Fruit fly (Drosophila melanogaster) whole organism, embryonic: Measurements from ENCODE around the gene CG15927.

ENCODE experiments used
- Adf1 ChIP-seq: fragments of 200-800 bp; sonication (Bioruptor generic); IDR thresholded peaks from 2 replicates; pipeline ENCODE4 v1.3.6; 2022; ENCODE audit warnings: missing biosample characterization, missing genetic modification characterization
- Bdp1 ChIP-seq: fragments of 200-800 bp; sonication (Bioruptor generic); optimal IDR thresholded peaks from 3 replicates; lab custom pipeline; 2016; ENCODE audit warnings: missing biosample characterization, missing genetic modification characterization
- C15 ChIP-seq: fragments of 200-800 bp; sonication (Bioruptor generic); IDR thresholded peaks from 3 replicates; pipeline ENCODE4 v1.3.6; 2022; ENCODE audit warnings: missing biosample characterization, missing genetic modification characterization
- CG10209 ChIP-seq: fragments of 200-800 bp; sonication (Bioruptor generic); optimal IDR thresholded peaks from 3 replicates; lab custom pipeline; 2017; ENCODE audit warnings: missing biosample characterization, mild to moderate bottlenecking, missing genetic modification characterization, missing genetic modification reagents
- CG10274 ChIP-seq: fragments of 200-800 bp; sonication (Bioruptor generic); optimal IDR thresholded peaks from 3 replicates; lab custom pipeline; 2017; ENCODE audit warnings: missing biosample characterization, mild to moderate bottlenecking, missing genetic modification characterization
- CG10979 ChIP-seq: fragments of 200-800 bp; sonication (Bioruptor generic); optimal IDR thresholded peaks from 2 replicates; lab custom pipeline; 2018; ENCODE audit warnings: missing biosample characterization, mild to moderate bottlenecking, missing genetic modification characterization, moderate library complexity
- CG11247 ChIP-seq: fragments of 200-800 bp; sonication (Bioruptor generic); IDR thresholded peaks from 2 replicates; pipeline ENCODE4 v1.3.6; 2022; ENCODE audit warnings: missing biosample characterization, missing genetic modification characterization
- CG12744 ChIP-seq: fragments of 200-800 bp; sonication (Bioruptor generic); optimal IDR thresholded peaks from 2 replicates; lab custom pipeline; 2016; ENCODE audit warnings: missing biosample characterization, missing genetic modification characterization
- CG14441 ChIP-seq: fragments of 200-800 bp; sonication (Bioruptor generic); IDR thresholded peaks from 2 replicates; pipeline ENCODE4 v1.3.6; 2022; ENCODE audit warnings: missing biosample characterization, missing genetic modification characterization
- CG14667 ChIP-seq: fragments of 200-800 bp; sonication (Bioruptor generic); IDR thresholded peaks from 2 replicates; pipeline ENCODE4 v1.3.6; 2022; ENCODE audit warnings: missing biosample characterization, missing genetic modification characterization
- CG14965 ChIP-seq: fragments of 200-800 bp; sonication (Bioruptor generic); optimal IDR thresholded peaks from 2 replicates; lab custom pipeline; 2016; ENCODE audit warnings: missing biosample characterization, missing genetic modification characterization, borderline replicate concordance
- CG16813 ChIP-seq: fragments of 200-800 bp; sonication (Bioruptor generic); IDR thresholded peaks from 3 replicates; pipeline ENCODE4 v1.3.6; 2022; ENCODE audit warnings: missing biosample characterization, missing genetic modification characterization; ENCODE audit not compliant: partially characterized antibody
- CG17802 ChIP-seq: fragments of 200-800 bp; sonication (Bioruptor generic); optimal IDR thresholded peaks from 2 replicates; lab custom pipeline; 2018; ENCODE audit warnings: missing biosample characterization, mild to moderate bottlenecking, missing genetic modification characterization, moderate library complexity
- CG3065 ChIP-seq: fragments of 200-800 bp; sonication (Bioruptor generic); optimal IDR thresholded peaks from 2 replicates; lab custom pipeline; 2016; ENCODE audit warnings: missing biosample characterization, missing genetic modification characterization
- CG6254 ChIP-seq: fragments of 200-800 bp; sonication (Bioruptor generic); optimal IDR thresholded peaks from 3 replicates; lab custom pipeline; 2017; ENCODE audit warnings: mild to moderate bottlenecking, missing biosample characterization, missing genetic modification reagents, missing genetic modification characterization
- CG6689 ChIP-seq: fragments of 200-800 bp; sonication (Bioruptor generic); IDR thresholded peaks from 2 replicates; pipeline ENCODE4 v1.3.6; 2022; ENCODE audit warnings: missing biosample characterization, missing genetic modification characterization
- CG7556 ChIP-seq: fragments of 200-800 bp; sonication (Bioruptor generic); optimal IDR thresholded peaks from 2 replicates; lab custom pipeline; 2017; ENCODE audit warnings: missing biosample characterization, mild to moderate bottlenecking, missing genetic modification characterization
- Camta ChIP-seq: fragments of 200-800 bp; sonication (Bioruptor generic); optimal IDR thresholded peaks from 2 replicates; lab custom pipeline; 2016; ENCODE audit warnings: missing biosample characterization, missing genetic modification characterization
- Dbx ChIP-seq: fragments of 200-800 bp; sonication (Bioruptor generic); IDR thresholded peaks from 3 replicates; pipeline ENCODE4 v1.3.6; 2022; ENCODE audit warnings: missing biosample characterization, missing genetic modification characterization
- Dfd ChIP-seq, 2 experiments: fragments of >200 bp; optimal IDR thresholded peaks; 2 replicates each; lab custom pipeline; 2017; ENCODE audit warnings: missing biosample characterization in 2 of 2, missing genetic modification characterization in 2 of 2
- E2f2 ChIP-seq: fragments of 200-800 bp; sonication (Bioruptor generic); IDR thresholded peaks from 2 replicates; pipeline ENCODE4 v1.3.6; 2022; ENCODE audit warnings: missing biosample characterization, missing genetic modification characterization
- Jarid2 ChIP-seq: fragments of 200-800 bp; sonication (Bioruptor generic); optimal IDR thresholded peaks from 3 replicates; lab custom pipeline; 2017; ENCODE audit warnings: mild to moderate bottlenecking, missing biosample characterization, missing genetic modification reagents, missing genetic modification characterization
- Med ChIP-seq: fragments of 200-800 bp; sonication (Bioruptor generic); peaks from one replicate; lab custom pipeline; 2016; ENCODE audit warnings: missing biosample characterization, missing genetic modification characterization, mild to moderate bottlenecking, inconsistent platforms, moderate library complexity
- Myb ChIP-seq: fragments of 200-800 bp; sonication (Bioruptor generic); optimal IDR thresholded peaks from 2 replicates; lab custom pipeline; 2016; ENCODE audit warnings: missing biosample characterization, missing genetic modification characterization
- Oli ChIP-seq: fragments of 200-800 bp; sonication (Bioruptor generic); optimal IDR thresholded peaks from 2 replicates; lab custom pipeline; 2018; ENCODE audit warnings: missing biosample characterization, mild to moderate bottlenecking, missing genetic modification characterization, moderate library complexity
- Opbp ChIP-seq: fragments of 200-800 bp; sonication (Bioruptor generic); IDR thresholded peaks from 3 replicates; pipeline ENCODE4 v1.3.6; 2022; ENCODE audit warnings: missing biosample characterization, missing genetic modification characterization; ENCODE audit not compliant: partially characterized antibody
- Ptx1 ChIP-seq: fragments of 200-800 bp; sonication (Bioruptor generic); IDR thresholded peaks from 2 replicates; pipeline ENCODE4 v1.3.6; 2022; ENCODE audit warnings: missing biosample characterization, missing genetic modification characterization
- Ravus ChIP-seq: fragments of 200-800 bp; sonication (Bioruptor generic); IDR thresholded peaks from 2 replicates; pipeline ENCODE4 v1.3.6; 2022; ENCODE audit warnings: missing biosample characterization, missing genetic modification characterization
- caup ChIP-seq: fragments of 200-800 bp; sonication (Bioruptor generic); optimal IDR thresholded peaks from 3 replicates; lab custom pipeline; 2017; ENCODE audit warnings: missing biosample characterization, mild to moderate bottlenecking, missing genetic modification characterization, moderate library complexity; ENCODE audit not compliant: severe bottlenecking
- ci ChIP-seq: fragments of 200-800 bp; sonication (Bioruptor generic); IDR thresholded peaks from 3 replicates; pipeline ENCODE4 v1.3.6; 2022; ENCODE audit warnings: missing biosample characterization, missing genetic modification characterization
- croc ChIP-seq: fragments of 200-800 bp; sonication (Bioruptor generic); conservative IDR thresholded peaks from 3 replicates; pipeline ENCODE4 v1.3.6; 2022; ENCODE audit warnings: missing biosample characterization, missing genetic modification characterization
- dmrt11E ChIP-seq: fragments of 200-800 bp; sonication (Bioruptor generic); optimal IDR thresholded peaks from 3 replicates; lab custom pipeline; 2018; ENCODE audit warnings: missing biosample characterization, mild to moderate bottlenecking, missing genetic modification characterization, moderate library complexity
- eve ChIP-seq, 2 experiments: fragments of >200 bp; optimal IDR thresholded peaks; 2 replicates each; lab custom pipeline; 2017; ENCODE audit warnings: missing biosample characterization in 2 of 2, missing genetic modification characterization in 2 of 2
- fru ChIP-seq: fragments of >200 bp; optimal IDR thresholded peaks from 2 replicates; lab custom pipeline; 2017
- gce ChIP-seq: fragments of 200-800 bp; sonication (Bioruptor generic); IDR thresholded peaks from 3 replicates; pipeline ENCODE4 v1.3.6; 2022; ENCODE audit warnings: missing biosample characterization, missing genetic modification characterization
- ken ChIP-seq: fragments of 200-800 bp; sonication (Bioruptor generic); IDR thresholded peaks from 3 replicates; pipeline ENCODE4 v1.3.6; 2022; ENCODE audit warnings: missing biosample characterization, missing genetic modification characterization
- mld ChIP-seq: fragments of 200-800 bp; sonication (Bioruptor generic); IDR thresholded peaks from 3 replicates; pipeline ENCODE4 v1.3.6; 2022; ENCODE audit warnings: missing biosample characterization, missing genetic modification characterization; ENCODE audit not compliant: partially characterized antibody
- nau ChIP-seq: fragments of 200-800 bp; sonication (Bioruptor generic); optimal IDR thresholded peaks from 3 replicates; lab custom pipeline; 2017; ENCODE audit warnings: missing biosample characterization, mild to moderate bottlenecking, missing genetic modification characterization, missing genetic modification reagents
- nerfin-2 ChIP-seq: fragments of 200-800 bp; sonication (Bioruptor generic); IDR thresholded peaks from 2 replicates; pipeline ENCODE4 v1.3.6; 2022; ENCODE audit warnings: missing biosample characterization, missing genetic modification characterization; ENCODE audit not compliant: partially characterized antibody
- p53 ChIP-seq: fragments of 200-800 bp; sonication (Bioruptor generic); optimal IDR thresholded peaks from 2 replicates; lab custom pipeline; 2016; ENCODE audit warnings: missing biosample characterization, missing genetic modification characterization
- peb ChIP-seq: fragments of 200-800 bp; sonication (Bioruptor generic); IDR thresholded peaks from 2 replicates; pipeline ENCODE4 v1.3.6; 2022; ENCODE audit warnings: missing biosample characterization, missing genetic modification characterization
- ranshi ChIP-seq: fragments of 200-800 bp; sonication (Bioruptor generic); IDR thresholded peaks from 2 replicates; pipeline ENCODE4 v1.3.6; 2022; ENCODE audit warnings: missing biosample characterization, missing genetic modification characterization
- so ChIP-seq: fragments of 200-800 bp; sonication (Bioruptor generic); IDR thresholded peaks from 3 replicates; pipeline ENCODE4 v1.3.6; 2022; ENCODE audit warnings: missing biosample characterization, missing genetic modification characterization
- sqz ChIP-seq: fragments of 200-800 bp; sonication (Bioruptor generic); optimal IDR thresholded peaks from 3 replicates; lab custom pipeline; 2018; ENCODE audit warnings: missing biosample characterization, mild to moderate bottlenecking, missing genetic modification characterization
- ttk ChIP-seq: fragments of 200-800 bp; sonication (Bioruptor generic); IDR thresholded peaks from 2 replicates; pipeline ENCODE4 v2.1.2; 2022; ENCODE audit warnings: missing biosample characterization, missing genetic modification characterization
- vfl ChIP-seq: fragments of 200-800 bp; sonication (Bioruptor generic); optimal IDR thresholded peaks from 2 replicates; lab custom pipeline; 2016; ENCODE audit warnings: missing biosample characterization, missing genetic modification characterization
- vnd ChIP-seq: fragments of 200-800 bp; sonication (Bioruptor generic); IDR thresholded peaks from 3 replicates; pipeline ENCODE4 v1.3.6; 2022; ENCODE audit warnings: missing biosample characterization, missing genetic modification characterization; ENCODE audit not compliant: partially characterized antibody
- wek ChIP-seq: fragments of 200-800 bp; sonication (Bioruptor generic); optimal IDR thresholded peaks from 3 replicates; lab custom pipeline; 2018; ENCODE audit warnings: missing biosample characterization, mild to moderate bottlenecking, missing genetic modification characterization, moderate library complexity
- z ChIP-seq: fragments of 200-800 bp; sonication (Bioruptor generic); IDR thresholded peaks from 3 replicates; pipeline ENCODE4 v1.3.6; 2022; ENCODE audit warnings: missing biosample characterization, missing genetic modification characterization

Gene CG15927

dm6 chrX:12462936-12463558 lies 8.5 kb downstream of the CG15927 start, which contains the start of the genes Rab40 and CG42258 (continued):
- TF ChIP-seq Dbx (GFP tag; lab: Robert Waterston, UW) (peak; percentile 64; the same call in 2 of the 3 replicates), nerfin-2 (GFP tag; lab: Robert Waterston, UW) (peak; percentile 40; the same call in 1 of the 2 replicates), ken (GFP tag; lab: Robert Waterston, UW) (peak; percentile 65; the same call in 1 of the 3 replicates), CG10274 (GFP tag; lab: Kevin White, UChicago) (no peak), croc (GFP tag; lab: Robert Waterston, UW) (no peak), CG6254 (GFP tag; lab: Kevin White, UChicago) (no peak), dmrt11E (peak; percentile 28), CG10209 (peak; percentile 48), Opbp (peak; percentile 62), CG14965 (no peak), vfl (GFP tag; lab: Kevin White, UChicago) (peak; percentile 22), sqz (GFP tag; lab: Kevin White, UChicago) (no peak), CG11247 (GFP tag; lab: Robert Waterston, UW) (0 out of 2 replicates have a peak, but pooled peaks have one; percentile 12), CG14667 (GFP tag; lab: Robert Waterston, UW) (no peak), eve (GFP tag; optimal IDR thresholded peaks at IDR 0.05; lab: Kevin White, UChicago) (peak in 1 of 2 experiments; percentile 27), CG14441 (GFP tag; lab: Robert Waterston, UW) (peak; percentile 21; the same call in 1 of the 2 replicates), ttk (GFP tag; lab: Robert Waterston, UW) (no peak), peb (no peak), vnd (GFP tag; lab: Robert Waterston, UW) (peak; percentile 53; the same call in 1 of the 3 replicates)

- TF ChIP-seq Med: peak; percentile 8
- TF ChIP-seq mld: no peak
- TF ChIP-seq ci (GFP tag; lab: Robert Waterston, UW): 0 out of 3 replicates have a peak, but pooled peaks have one; percentile 7
- TF ChIP-seq Adf1 (GFP tag; lab: Robert Waterston, UW): peak; percentile 91
- TF ChIP-seq Jarid2 (GFP tag; lab: Kevin White, UChicago): peak; percentile 31
- TF ChIP-seq p53 (GFP tag; lab: Kevin White, UChicago): peak; percentile 28
- TF ChIP-seq E2f2: no peak
- TF ChIP-seq CG10979 (tag; lab: Kevin White, UChicago): no peak
These were observed 9.0 kb downstream of the CG15927 start for dm6 chrX:12463560-12463959.

- TF ChIP-seq fru (lab: Kevin White, UChicago) (no peak), wek (GFP tag; lab: Kevin White, UChicago) (no peak), Ptx1 (0 out of 2 replicates have a peak, but pooled peaks have one; percentile 15), CG3065 (GFP tag; lab: Kevin White, UChicago) (no peak), Camta (GFP tag; lab: Kevin White, UChicago) (no peak), z (GFP tag; lab: Robert Waterston, UW) (no peak), Oli (no peak), CG16813 (GFP tag; lab: Robert Waterston, UW) (no peak), ranshi (GFP tag; lab: Robert Waterston, UW) (no peak), so (GFP tag; lab: Robert Waterston, UW) (no peak), CG17802 (tag; lab: Kevin White, UChicago) (no peak), CG7556 (GFP tag; lab: Kevin White, UChicago) (no peak), Dfd (GFP tag; optimal IDR thresholded peaks at IDR 0.05; lab: Kevin White, UChicago) (no peak), Bdp1 (GFP tag; lab: Kevin White, UChicago) (no peak), CG6689 (no peak), nau (GFP tag; lab: Kevin White, UChicago) (no peak), Med (peak; percentile 8), Ravus (GFP tag; lab: Robert Waterston, UW) (no peak), Adf1 (GFP tag; lab: Robert Waterston, UW) (peak; percentile 82), Myb (GFP tag; lab: Kevin White, UChicago) (no peak), gce (no peak), CG12744 (GFP tag; lab: Kevin White, UChicago) (no peak), caup (GFP tag; lab: Kevin White, UChicago) (no peak), C15 (GFP tag; lab: Robert Waterston, UW) (no peak)
These were observed 10.8 kb downstream of the CG15927 start for dm6 chrX:12465316-12465715.
